Worm (Caenorhabditis elegans) whole organism, L4 larva: ENCODE measurements around the gene T04A11.1.
"Not testable (repeated sequence)": the region's sequence is repeated elsewhere in the genome, so short reads cannot be mapped to it uniquely, and the experiment has no call there.

ENCODE experiments used
- F10B5.3 ChIP-seq: sonication (generic microtip); optimal IDR thresholded peaks from 2 replicates; lab custom pipeline; 2016; ENCODE audit warnings: mild to moderate bottlenecking, missing genetic modification characterization, missing compliant biosample characterization
- R02D3.7 ChIP-seq: fragments of 150-350 bp; sonication (generic microtip); optimal IDR thresholded peaks from 3 replicates; lab custom pipeline; 2014; ENCODE audit warnings: missing biosample characterization, missing genetic modification characterization
- T26A8.4 ChIP-seq: fragments of 200-800 bp; sonication (Bioruptor generic); IDR thresholded peaks from 2 replicates; pipeline ENCODE4 v1.3.6; 2022; ENCODE audit warnings: missing genetic modification characterization, missing compliant biosample characterization
- Y5F2A.4 ChIP-seq: fragments of 200-800 bp; sonication (Bioruptor generic); optimal IDR thresholded peaks from 2 replicates; lab custom pipeline; 2018; ENCODE audit warnings: mild to moderate bottlenecking, missing genetic modification characterization, missing compliant biosample characterization
- ceh-62 ChIP-seq: sonication (generic microtip); optimal IDR thresholded peaks from 2 replicates; lab custom pipeline; 2017; ENCODE audit warnings: missing biosample characterization, missing genetic modification characterization
- ctbp-1 ChIP-seq: fragments of 200-800 bp; sonication (Bioruptor generic); IDR thresholded peaks from 2 replicates; pipeline ENCODE4 v1.3.6; 2022; ENCODE audit warnings: missing genetic modification reagents, missing genetic modification characterization, missing compliant biosample characterization
- daf-19 ChIP-seq: fragments of 200-800 bp; sonication (Bioruptor generic); conservative IDR thresholded peaks from 2 replicates; pipeline ENCODE4 v1.3.6; 2022; ENCODE audit warnings: missing genetic modification characterization, missing compliant biosample characterization
- dmd-6 ChIP-seq: fragments of 200-800 bp; sonication (Bioruptor generic); IDR thresholded peaks from 2 replicates; pipeline ENCODE4 v1.3.6; 2022; ENCODE audit warnings: missing genetic modification reagents, missing genetic modification characterization, missing compliant biosample characterization
- dmd-9 ChIP-seq: fragments of 200-800 bp; sonication (Bioruptor generic); IDR thresholded peaks from 2 replicates; pipeline ENCODE4 v1.3.6; 2022; ENCODE audit warnings: missing genetic modification reagents, missing genetic modification characterization, missing compliant biosample characterization
- egl-43 ChIP-seq: fragments of 200-800 bp; sonication (Bioruptor generic); IDR thresholded peaks from 2 replicates; pipeline ENCODE4 v1.3.6; 2022; ENCODE audit warnings: missing genetic modification reagents, missing genetic modification characterization, missing compliant biosample characterization
- fkh-10 ChIP-seq: fragments of 150-350 bp; optimal IDR thresholded peaks from 2 replicates; lab custom pipeline; 2014; ENCODE audit warnings: missing biosample characterization, missing genetic modification reagents, missing genetic modification characterization
- hlh-11 ChIP-seq: fragments of 200-800 bp; sonication (Bioruptor generic); optimal IDR thresholded peaks from 2 replicates; lab custom pipeline; 2018; ENCODE audit warnings: mild to moderate bottlenecking, missing genetic modification characterization, missing compliant biosample characterization
- hlh-30 ChIP-seq: sonication (generic microtip); optimal IDR thresholded peaks from 2 replicates; lab custom pipeline; 2017; ENCODE audit warnings: antibody characterized with exemption, mild to moderate bottlenecking, missing genetic modification characterization, missing compliant biosample characterization; ENCODE audit not compliant: insufficient read depth
- hmg-1.1 ChIP-seq: fragments of 200-800 bp; sonication (Bioruptor generic); IDR thresholded peaks from 2 replicates; pipeline ENCODE4 v1.3.6; 2022; ENCODE audit warnings: missing genetic modification reagents, missing genetic modification characterization, missing compliant biosample characterization
- mep-1 ChIP-seq: fragments of 150-350 bp; sonication (generic microtip); optimal IDR thresholded peaks from 3 replicates; lab custom pipeline; 2014; ENCODE audit warnings: missing biosample characterization, missing genetic modification characterization
- mes-2 ChIP-seq: sonication (generic microtip); optimal IDR thresholded peaks from 2 replicates; lab custom pipeline; 2016; ENCODE audit warnings: missing genotype, mild to moderate bottlenecking, missing genetic modification characterization, missing compliant biosample characterization; ENCODE audit not compliant: poor library complexity, severe bottlenecking
- mxl-3 ChIP-seq: fragments of 200-800 bp; sonication (Bioruptor generic); optimal IDR thresholded peaks from 2 replicates; lab custom pipeline; 2018; ENCODE audit warnings: mild to moderate bottlenecking, missing genetic modification characterization, missing compliant biosample characterization
- nhr-237 ChIP-seq: sonication (generic microtip); optimal IDR thresholded peaks from 2 replicates; lab custom pipeline; 2017; ENCODE audit warnings: missing biosample characterization, missing genetic modification characterization
- nhr-25 ChIP-seq: sonication (generic microtip); optimal IDR thresholded peaks from 2 replicates; lab custom pipeline; 2017; ENCODE audit warnings: missing genetic modification characterization, mild to moderate bottlenecking, missing compliant biosample characterization, antibody characterized with exemption, moderate library complexity, borderline replicate concordance; ENCODE audit not compliant: insufficient read depth
- nhr-28 ChIP-seq: fragments of 150-350 bp; optimal IDR thresholded peaks from 2 replicates; lab custom pipeline; 2014; ENCODE audit warnings: missing biosample characterization, missing genetic modification characterization
- nhr-41 ChIP-seq: fragments of 200-800 bp; sonication (Bioruptor generic); IDR thresholded peaks from 2 replicates; pipeline ENCODE4 v1.3.6; 2022; ENCODE audit warnings: missing genetic modification reagents, missing genetic modification characterization, missing compliant biosample characterization
- nhr-42 ChIP-seq: fragments of 200-800 bp; sonication (Bioruptor generic); IDR thresholded peaks from 2 replicates; pipeline ENCODE4 v1.3.6; 2022; ENCODE audit warnings: missing genetic modification characterization, missing compliant biosample characterization
- nhr-48 ChIP-seq: sonication (generic microtip); optimal IDR thresholded peaks from 2 replicates; lab custom pipeline; 2016; ENCODE audit warnings: mild to moderate bottlenecking, missing genetic modification characterization, missing compliant biosample characterization
- pha-4 ChIP-seq, 2 experiments: fragments of 150-350 bp in 1 of 2; fragments of 200-800 bp in 1 of 2; sonication (Bioruptor generic) in 1 of 2; IDR thresholded peaks in 1 of 2; optimal IDR thresholded peaks in 1 of 2; 2 replicates each; pipeline versions ENCODE4 v1.3.6 to Lab custom; 2014 to 2022; ENCODE audit warnings: missing genetic modification characterization in 2 of 2, missing genetic modification reagents in 2 of 2, missing biosample characterization in 1 of 2, missing compliant biosample characterization in 1 of 2
- sdz-12 ChIP-seq: fragments of 200-800 bp; sonication (Bioruptor generic); optimal IDR thresholded peaks from 2 replicates; lab custom pipeline; 2018; ENCODE audit warnings: mild to moderate bottlenecking, missing genetic modification characterization, missing compliant biosample characterization
- set-16 ChIP-seq: fragments of 200-800 bp; sonication (Bioruptor generic); IDR thresholded peaks from 2 replicates; pipeline ENCODE4 v1.3.6; 2022; ENCODE audit warnings: missing genetic modification reagents, missing genetic modification characterization, missing compliant biosample characterization
- snpc-4 ChIP-seq: fragments of 150-350 bp; optimal IDR thresholded peaks from 2 replicates; lab custom pipeline; 2014; ENCODE audit warnings: missing biosample characterization, missing genetic modification characterization
- tra-1 ChIP-seq: fragments of 200-800 bp; sonication (Bioruptor generic); IDR thresholded peaks from 2 replicates; pipeline ENCODE4 v1.3.6; 2022; ENCODE audit warnings: missing genetic modification reagents, missing genetic modification characterization, missing compliant biosample characterization
- unc-62 ChIP-seq, 3 experiments: fragments of 150-350 bp in 1 of 3; sonication (generic microtip); optimal IDR thresholded peaks in 2 of 3; peaks in 1 of 3; 1 replicate in 1 of 3; 2 replicates in 2 of 3; lab custom pipeline; 2014 to 2017; ENCODE audit warnings: missing biosample characterization in 3 of 3, missing genetic modification characterization in 3 of 3, missing genetic modification reagents in 3 of 3, missing genotype in 1 of 3
- zip-2 ChIP-seq: fragments of 150-350 bp; optimal IDR thresholded peaks from 2 replicates; lab custom pipeline; 2014; ENCODE audit warnings: missing biosample characterization, missing genetic modification characterization
- ztf-11 ChIP-seq: fragments of 150-350 bp; optimal IDR thresholded peaks from 2 replicates; lab custom pipeline; 2014; ENCODE audit warnings: missing biosample characterization, missing genetic modification characterization
- ztf-7 ChIP-seq: fragments of 150-350 bp; optimal IDR thresholded peaks from 2 replicates; lab custom pipeline; 2014; ENCODE audit warnings: missing biosample characterization, missing genetic modification characterization

T04A11.1 gene

DNA sequence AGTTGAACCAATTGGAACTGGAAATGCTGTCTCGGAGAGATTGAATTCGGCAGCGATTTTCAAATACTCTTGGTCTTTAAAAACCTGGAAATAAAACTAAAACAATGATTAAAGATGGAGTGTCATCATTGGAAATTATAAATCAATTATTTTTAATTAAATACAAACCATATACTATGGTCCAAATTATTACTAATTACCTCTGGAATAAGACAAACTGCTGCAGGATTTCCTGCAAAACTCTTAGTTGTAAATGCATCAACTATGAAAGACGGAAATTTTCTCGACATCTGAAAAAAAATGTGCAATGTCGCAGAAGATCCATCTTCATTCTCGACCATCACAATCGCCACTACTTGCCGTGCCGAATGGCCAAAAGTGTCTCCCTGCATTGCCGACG lies 1.9 kb upstream of the T04A11.1 start, which contains the start of gene igdb-1:
TSS of gene igdb-1 (plus strand) at position 301 of the 400 bp plus-strand sequence.
- TF ChIP-seq ztf-11; zip-2; ctbp-1 (GFP tag; lab: Robert Waterston, UW): not testable (repeated sequence)

DNA sequence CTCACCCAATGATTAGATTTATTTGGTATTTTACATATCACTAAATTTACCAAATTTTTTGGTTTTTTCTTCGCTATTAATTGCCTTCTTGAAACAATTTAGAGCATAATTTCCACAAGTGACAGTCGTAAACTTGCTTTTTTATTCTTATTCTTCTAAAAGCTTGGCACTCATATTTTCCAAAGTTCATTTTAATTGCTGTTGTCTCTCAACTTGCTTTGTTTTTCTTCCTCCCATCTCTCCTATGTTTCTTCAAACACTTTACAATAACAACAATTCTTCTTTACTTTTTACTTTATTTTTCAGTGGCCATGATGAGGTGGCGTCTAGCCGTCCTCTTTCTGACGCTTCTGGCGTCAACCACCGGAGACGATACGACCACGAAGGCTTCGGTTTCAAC lies 8.5 kb downstream of the T04A11.1 start, which contains the start of gene igdb-2:
TSS of gene igdb-2 (plus strand) at position 301 of the 400 bp plus-strand sequence.
- no peak for TF ChIP-seq nhr-48 (tag; lab: Kevin White, UChicago)
- no peak for TF ChIP-seq ctbp-1 (GFP tag; lab: Robert Waterston, UW)

DNA sequence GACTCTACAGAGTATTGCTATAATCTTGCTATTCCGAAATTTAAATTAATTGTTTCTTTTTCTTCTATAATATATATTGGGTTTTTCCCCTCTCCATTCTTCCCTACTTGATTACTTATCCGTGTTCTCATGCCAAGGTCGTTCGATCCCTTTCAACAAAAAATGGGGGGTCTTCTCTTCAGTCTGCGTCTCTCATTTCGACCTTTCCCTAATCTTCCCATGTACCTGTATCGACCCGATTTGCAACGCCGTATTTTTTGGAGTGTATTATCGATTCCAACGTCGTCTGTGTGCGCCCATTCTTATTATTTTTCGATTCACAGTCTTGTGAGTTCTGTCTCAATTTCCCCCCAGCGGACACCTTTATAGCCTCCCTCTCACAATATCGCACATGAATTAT lies 9.1 kb downstream of the T04A11.1 start:
- no peak for TF ChIP-seq T26A8.4 (GFP tag; lab: Robert Waterston, UW)
- no peak for TF ChIP-seq nhr-237 (tag; lab: Kevin White, UChicago)
- TF ChIP-seq nhr-25 (tag; lab: Kevin White, UChicago) = peak; percentile 55
- TF ChIP-seq nhr-28 (tag; lab: Kevin White, UChicago) = peak; percentile 54
- no peak for TF ChIP-seq dmd-6 (GFP tag; lab: Robert Waterston, UW)
- TF ChIP-seq Y5F2A.4 (GFP tag; lab: Kevin White, UChicago) = no peak
- TF ChIP-seq set-16 (GFP tag; lab: Robert Waterston, UW) = no peak

DNA sequence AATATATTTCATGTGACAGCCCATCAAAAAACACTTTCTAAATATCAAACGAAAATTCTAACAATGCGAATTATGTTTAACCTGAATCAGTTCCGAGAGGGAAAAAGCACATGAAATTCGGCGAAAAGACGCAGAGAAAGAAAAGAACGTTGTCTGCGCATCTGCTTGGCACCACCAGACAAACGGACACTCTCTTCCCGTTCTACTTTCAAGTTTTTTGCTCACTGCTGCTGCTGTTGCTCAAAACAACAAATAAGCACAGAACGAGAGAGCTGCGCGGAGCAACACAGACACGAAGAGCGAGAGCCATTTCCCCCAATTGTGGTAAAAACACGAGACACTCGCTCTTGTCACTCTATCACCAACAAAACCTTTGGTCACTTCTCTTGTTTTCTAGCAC lies 12.0 kb downstream of the T04A11.1 start:
- TF ChIP-seq mxl-3 (GFP tag; lab: Kevin White, UChicago) = no peak
- no peak for TF ChIP-seq ztf-7
- TF ChIP-seq ctbp-1 (GFP tag; lab: Robert Waterston, UW) = no peak
- no peak for TF ChIP-seq daf-19 (GFP tag; lab: Robert Waterston, UW)
- no peak for TF ChIP-seq nhr-41 (GFP tag; lab: Robert Waterston, UW)
- no peak for TF ChIP-seq tra-1 (GFP tag; lab: Robert Waterston, UW)
- TF ChIP-seq Y5F2A.4 (GFP tag; lab: Kevin White, UChicago) = no peak
- no peak for TF ChIP-seq snpc-4 (tag; lab: Kevin White, UChicago)
- no peak for TF ChIP-seq nhr-42 (GFP tag; lab: Robert Waterston, UW)
- TF ChIP-seq ztf-11 = no peak
- TF ChIP-seq mes-2 (tag; lab: Kevin White, UChicago) = peak; percentile 33
- TF ChIP-seq hlh-11 (tag; lab: Kevin White, UChicago) = peak; percentile 12
- peak in 1 of 2 experiments; percentile 63 for TF ChIP-seq unc-62 (GFP tag; optimal IDR thresholded peaks at IDR 0.05 in 1 of 2; lab: Kevin White, UChicago)
- no peak for TF ChIP-seq unc-62 (tag; optimal IDR thresholded peaks at IDR 0.05; lab: Kevin White, UChicago)
- TF ChIP-seq hlh-30 (tag; lab: Kevin White, UChicago) = peak; percentile 57
- peak; percentile 48; the same call in 1 of the 2 replicates for TF ChIP-seq hmg-1.1 (GFP tag; lab: Robert Waterston, UW)
- peak; percentile 47 for TF ChIP-seq fkh-10
- 0 out of 2 replicates have a peak, but pooled peaks have one; percentile 29 for TF ChIP-seq egl-43 (GFP tag; lab: Robert Waterston, UW)

DNA sequence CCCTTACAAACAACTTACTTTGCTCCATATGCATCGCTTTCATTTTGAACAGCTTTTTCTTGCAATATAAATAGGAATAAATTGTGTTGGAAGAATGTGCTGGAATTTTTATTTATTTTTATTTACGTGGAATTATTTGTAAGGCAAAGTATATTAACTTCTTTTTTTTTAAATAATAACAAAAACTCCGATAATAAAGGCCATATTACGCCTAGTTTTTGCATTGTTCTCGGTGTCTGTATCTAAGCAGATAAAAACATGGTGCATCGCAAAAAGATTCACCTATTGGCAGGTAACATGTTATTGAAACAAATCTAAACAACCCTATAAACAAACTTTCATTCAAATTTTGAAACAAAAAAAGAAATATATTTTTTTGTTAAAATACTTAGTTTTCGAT lies 13.5 kb downstream of the T04A11.1 start, which contains the start of gene C25G4.8:
TSS of gene C25G4.8 (minus strand) at position 101 of the 400 bp plus-strand sequence.
- TF ChIP-seq pha-4 (GFP tag; IDR thresholded peaks at IDR 0.05; lab: Robert Waterston, UW) (no peak), pha-4 (tag; optimal IDR thresholded peaks at IDR 0.05; lab: Kevin White, UChicago) (no peak), F10B5.3 (tag; lab: Kevin White, UChicago) (no peak), unc-62 (GFP tag; optimal IDR thresholded peaks at IDR 0.05 in 1 of 2; lab: Kevin White, UChicago) (no peak), unc-62 (tag; optimal IDR thresholded peaks at IDR 0.05; lab: Kevin White, UChicago) (no peak), ceh-62 (tag; lab: Kevin White, UChicago) (no peak), Y5F2A.4 (GFP tag; lab: Kevin White, UChicago) (no peak), dmd-9 (GFP tag; lab: Robert Waterston, UW) (no peak), mep-1 (tag; lab: Kevin White, UChicago) (no peak), R02D3.7 (tag; lab: Kevin White, UChicago) (no peak), sdz-12 (no peak)
